Worm (Caenorhabditis elegans): ENCODE results near the gene klf-2.

- TF ChIP-seq unc-39 (tag; optimal IDR thresholded peaks at IDR 0.05) (no peak), nhr-6 (tag; optimal IDR thresholded peaks at IDR 0.05) (no peak), lin-13 (GFP tag; optimal IDR thresholded peaks at IDR 0.05) (no peak), zag-1 (tag; optimal IDR thresholded peaks at IDR 0.05) (no peak), ceh-82 (tag; optimal IDR thresholded peaks at IDR 0.05) (no peak), ZK546.5 (tag; optimal IDR thresholded peaks at IDR 0.05) (no peak), snpc-4 (tag; optimal IDR thresholded peaks at IDR 0.05) (no peak), ama-1 (optimal IDR thresholded peaks at IDR 0.05) (no peak), lin-11 (tag; optimal IDR thresholded peaks at IDR 0.05) (no peak), ztf-4 (tag; optimal IDR thresholded peaks at IDR 0.05) (no peak)
These were observed 40.0 kb upstream of the klf-2 start for ce11 chrV:20645479-20645878.
